Fruit fly (Drosophila melanogaster) whole organism, embryonic: Measurements from ENCODE around the gene path.

Source experiments
- Adf1 ChIP-seq: fragments of 200-800 bp; sonication (Bioruptor generic); IDR thresholded peaks from 2 replicates; pipeline ENCODE4 v1.3.6; 2022; ENCODE audit warnings: missing biosample characterization, missing genetic modification characterization
- Bgb ChIP-seq: fragments of 200-800 bp; sonication (Bioruptor generic); IDR thresholded peaks from 2 replicates; pipeline ENCODE4 v1.3.6; 2022; ENCODE audit warnings: missing biosample characterization, missing genetic modification characterization; ENCODE audit not compliant: partially characterized antibody
- CG10959 ChIP-seq: fragments of 200-800 bp; sonication (Bioruptor generic); IDR thresholded peaks from 2 replicates; pipeline ENCODE4 v1.3.6; 2022; ENCODE audit warnings: missing biosample characterization, missing genetic modification characterization
- CG12219 ChIP-seq: fragments of 200-800 bp; sonication (Bioruptor generic); optimal IDR thresholded peaks from 3 replicates; lab custom pipeline; 2018; ENCODE audit warnings: missing biosample characterization, mild to moderate bottlenecking, missing genetic modification characterization
- CG13287 ChIP-seq: fragments of 200-800 bp; sonication (Bioruptor generic); IDR thresholded peaks from 2 replicates; pipeline ENCODE4 v1.3.6; 2022; ENCODE audit warnings: missing biosample characterization, missing genetic modification characterization; ENCODE audit not compliant: partially characterized antibody
- CG13296 ChIP-seq: fragments of 200-800 bp; sonication (Bioruptor generic); optimal IDR thresholded peaks from 3 replicates; lab custom pipeline; 2018; ENCODE audit warnings: missing biosample characterization, mild to moderate bottlenecking, missing genetic modification characterization
- CG13624 ChIP-seq: fragments of 200-800 bp; sonication (Bioruptor generic); optimal IDR thresholded peaks from 2 replicates; lab custom pipeline; 2016; ENCODE audit warnings: missing biosample characterization, missing genetic modification characterization
- CG13775 ChIP-seq: fragments of 200-800 bp; sonication (Bioruptor generic); optimal IDR thresholded peaks from 3 replicates; lab custom pipeline; 2017; ENCODE audit warnings: missing biosample characterization, mild to moderate bottlenecking, missing genetic modification characterization
- CG14441 ChIP-seq: fragments of 200-800 bp; sonication (Bioruptor generic); IDR thresholded peaks from 2 replicates; pipeline ENCODE4 v1.3.6; 2022; ENCODE audit warnings: missing biosample characterization, missing genetic modification characterization
- CG14965 ChIP-seq: fragments of 200-800 bp; sonication (Bioruptor generic); optimal IDR thresholded peaks from 2 replicates; lab custom pipeline; 2016; ENCODE audit warnings: missing biosample characterization, missing genetic modification characterization, borderline replicate concordance
- CG15601 ChIP-seq: fragments of 200-800 bp; sonication (Bioruptor generic); optimal IDR thresholded peaks from 3 replicates; lab custom pipeline; 2019; ENCODE audit warnings: missing biosample characterization, mild to moderate bottlenecking, missing genetic modification characterization, moderate library complexity
- CG18476 ChIP-seq: fragments of 200-800 bp; sonication (Bioruptor generic); optimal IDR thresholded peaks from 2 replicates; lab custom pipeline; 2016; ENCODE audit warnings: missing biosample characterization, mild to moderate bottlenecking, missing genetic modification characterization
- CG18764 ChIP-seq: fragments of 200-800 bp; sonication (Bioruptor generic); optimal IDR thresholded peaks from 3 replicates; lab custom pipeline; 2016; ENCODE audit warnings: missing biosample characterization, missing genetic modification characterization
- CG2129 ChIP-seq: fragments of 200-800 bp; sonication (Bioruptor generic); IDR thresholded peaks from 2 replicates; pipeline ENCODE4 v1.3.6; 2022; ENCODE audit warnings: missing biosample characterization, missing genetic modification characterization; ENCODE audit not compliant: partially characterized antibody
- CG2889 ChIP-seq: fragments of 200-800 bp; sonication (Bioruptor generic); IDR thresholded peaks from 3 replicates; pipeline ENCODE4 v1.3.6; 2022; ENCODE audit warnings: missing biosample characterization, missing genetic modification characterization
- CG31441 ChIP-seq: fragments of 200-800 bp; sonication (Bioruptor generic); IDR thresholded peaks from 2 replicates; pipeline ENCODE4 v1.3.6; 2022; ENCODE audit warnings: missing biosample characterization, missing genetic modification characterization
- CG6683 ChIP-seq: fragments of 200-800 bp; sonication (Bioruptor generic); optimal IDR thresholded peaks from 2 replicates; lab custom pipeline; 2017; ENCODE audit warnings: missing biosample characterization, mild to moderate bottlenecking, missing genetic modification characterization, missing genetic modification reagents
- CG7786 ChIP-seq: fragments of 200-800 bp; sonication (Bioruptor generic); optimal IDR thresholded peaks from 2 replicates; lab custom pipeline; 2016; ENCODE audit warnings: missing biosample characterization, missing genetic modification characterization
- CG7928 ChIP-seq: fragments of 200-800 bp; sonication (Bioruptor generic); optimal IDR thresholded peaks from 2 replicates; lab custom pipeline; 2017; ENCODE audit warnings: missing biosample characterization, mild to moderate bottlenecking, missing genetic modification characterization
- CG9215 ChIP-seq: fragments of 200-800 bp; sonication (Bioruptor generic); IDR thresholded peaks from 2 replicates; pipeline ENCODE4 v1.3.6; 2022; ENCODE audit warnings: missing biosample characterization, missing genetic modification characterization
- CG9932 ChIP-seq: fragments of 200-800 bp; sonication (Bioruptor generic); IDR thresholded peaks from 2 replicates; pipeline ENCODE4 v1.3.6; 2022; ENCODE audit warnings: missing biosample characterization, missing genetic modification characterization
- CHES-1-like ChIP-seq: fragments of 200-800 bp; sonication (Bioruptor generic); optimal IDR thresholded peaks from 2 replicates; lab custom pipeline; 2016; ENCODE audit warnings: missing biosample characterization, missing genetic modification characterization
- Dek ChIP-seq: fragments of 200-800 bp; sonication (Bioruptor generic); optimal IDR thresholded peaks from 3 replicates; lab custom pipeline; 2019; ENCODE audit warnings: missing biosample characterization, mild to moderate bottlenecking, missing genetic modification characterization, moderate library complexity
- Doc3 ChIP-seq: fragments of 200-800 bp; sonication (Bioruptor generic); IDR thresholded peaks from 3 replicates; pipeline ENCODE4 v1.3.6; 2022; ENCODE audit warnings: missing biosample characterization, missing genetic modification characterization; ENCODE audit not compliant: partially characterized antibody
- Fer2 ChIP-seq: fragments of 200-800 bp; sonication (Bioruptor generic); optimal IDR thresholded peaks from 2 replicates; lab custom pipeline; 2018; ENCODE audit warnings: missing biosample characterization, mild to moderate bottlenecking, missing genetic modification characterization, moderate library complexity
- HHEX ChIP-seq: fragments of 200-800 bp; sonication (Bioruptor generic); optimal IDR thresholded peaks from 3 replicates; lab custom pipeline; 2017; ENCODE audit warnings: missing biosample characterization, mild to moderate bottlenecking, missing genetic modification characterization, missing genetic modification reagents
- HLH54F ChIP-seq: fragments of 200-800 bp; sonication (Bioruptor generic); optimal IDR thresholded peaks from 3 replicates; lab custom pipeline; 2016; ENCODE audit warnings: missing biosample characterization, missing genetic modification characterization
- Hand ChIP-seq: fragments of 200-800 bp; sonication (Bioruptor generic); optimal IDR thresholded peaks from 2 replicates; lab custom pipeline; 2017; ENCODE audit warnings: mild to moderate bottlenecking, missing biosample characterization, missing genetic modification reagents, missing genetic modification characterization
- Hmr ChIP-seq: fragments of 200-800 bp; sonication (Bioruptor generic); optimal IDR thresholded peaks from 3 replicates; lab custom pipeline; 2017; ENCODE audit warnings: mild to moderate bottlenecking, missing biosample characterization, missing genetic modification reagents, missing genetic modification characterization
- Sin3A ChIP-seq: fragments of >200 bp; optimal IDR thresholded peaks from 2 replicates; lab custom pipeline; 2018
- Six4 ChIP-seq: fragments of 200-800 bp; sonication (Bioruptor generic); optimal IDR thresholded peaks from 2 replicates; lab custom pipeline; 2016; ENCODE audit warnings: missing biosample characterization, missing genetic modification characterization
- Stat92E ChIP-seq, 3 experiments: fragments of >200 bp in 2 of 3; fragments of 200-800 bp in 1 of 3; sonication (Bioruptor generic) in 1 of 3; optimal IDR thresholded peaks; 2 replicates each; lab custom pipeline; 2017 to 2019; ENCODE audit warnings: missing biosample characterization in 3 of 3, missing genetic modification characterization in 3 of 3, mild to moderate bottlenecking in 1 of 3, moderate library complexity in 1 of 3
- Usf ChIP-seq: fragments of 200-800 bp; sonication (Bioruptor generic); optimal IDR thresholded peaks from 2 replicates; lab custom pipeline; 2017; ENCODE audit warnings: missing genotype, missing biosample characterization, missing genetic modification characterization
- Xrp1 ChIP-seq: fragments of 200-800 bp; sonication (Bioruptor generic); IDR thresholded peaks from 2 replicates; pipeline ENCODE4 v1.3.6; 2022; ENCODE audit warnings: missing biosample characterization, missing genetic modification characterization
- ara ChIP-seq: fragments of 200-800 bp; sonication (Bioruptor generic); IDR thresholded peaks from 2 replicates; pipeline ENCODE4 v1.3.6; 2022; ENCODE audit warnings: missing biosample characterization, missing genetic modification characterization
- br ChIP-seq: fragments of >200 bp; optimal IDR thresholded peaks from 2 replicates; lab custom pipeline; 2017
- btn ChIP-seq: fragments of 200-800 bp; sonication (Bioruptor generic); optimal IDR thresholded peaks from 2 replicates; lab custom pipeline; 2016; ENCODE audit warnings: missing biosample characterization, missing genetic modification characterization
- cato ChIP-seq: fragments of 200-800 bp; sonication (Bioruptor generic); optimal IDR thresholded peaks from 2 replicates; lab custom pipeline; 2016; ENCODE audit warnings: missing biosample characterization, missing genetic modification characterization, borderline replicate concordance
- dysf ChIP-seq: fragments of 200-800 bp; sonication (Bioruptor generic); IDR thresholded peaks from 3 replicates; pipeline ENCODE4 v1.3.6; 2022; ENCODE audit warnings: missing biosample characterization, missing genetic modification characterization
- esg ChIP-seq: fragments of 200-800 bp; sonication (Bioruptor generic); conservative IDR thresholded peaks from 2 replicates; pipeline ENCODE4 v1.3.6; 2022; ENCODE audit warnings: missing biosample characterization, missing genetic modification characterization
- fd3F ChIP-seq: fragments of 200-800 bp; sonication (Bioruptor generic); optimal IDR thresholded peaks from 2 replicates; lab custom pipeline; 2018; ENCODE audit warnings: missing biosample characterization, mild to moderate bottlenecking, missing genetic modification characterization, moderate library complexity
- fu2 ChIP-seq: fragments of 200-800 bp; sonication (Bioruptor generic); optimal IDR thresholded peaks from 2 replicates; lab custom pipeline; 2016; ENCODE audit warnings: missing biosample characterization, missing genetic modification characterization
- her ChIP-seq: fragments of 200-800 bp; sonication (Bioruptor generic); optimal IDR thresholded peaks from 2 replicates; lab custom pipeline; 2016; ENCODE audit warnings: missing biosample characterization, missing genetic modification characterization
- inv ChIP-seq: fragments of 200-800 bp; sonication (Bioruptor generic); IDR thresholded peaks from 2 replicates; pipeline ENCODE4 v1.3.6; 2022; ENCODE audit warnings: missing biosample characterization, missing genetic modification characterization; ENCODE audit not compliant: partially characterized antibody
- knrl ChIP-seq: fragments of 200-800 bp; sonication (Bioruptor generic); IDR thresholded peaks from 3 replicates; pipeline ENCODE4 v1.3.6; 2022; ENCODE audit warnings: missing biosample characterization, missing genetic modification characterization; ENCODE audit not compliant: partially characterized antibody
- org-1 ChIP-seq: fragments of 200-800 bp; sonication (Bioruptor generic); optimal IDR thresholded peaks from 2 replicates; lab custom pipeline; 2017; ENCODE audit warnings: missing biosample characterization, missing genetic modification characterization
- psq ChIP-seq: fragments of 200-800 bp; sonication (Bioruptor generic); optimal IDR thresholded peaks from 2 replicates; lab custom pipeline; 2017; ENCODE audit warnings: missing biosample characterization, missing genetic modification characterization
- shn ChIP-seq: fragments of 200-800 bp; sonication (Bioruptor generic); optimal IDR thresholded peaks from 3 replicates; lab custom pipeline; 2016; ENCODE audit warnings: missing biosample characterization, missing genetic modification characterization
- zf30C ChIP-seq: fragments of 200-800 bp; sonication (Bioruptor generic); optimal IDR thresholded peaks from 3 replicates; lab custom pipeline; 2018; ENCODE audit warnings: missing biosample characterization, mild to moderate bottlenecking, missing genetic modification characterization
- zfh2 ChIP-seq: fragments of 200-800 bp; sonication (Bioruptor generic); optimal IDR thresholded peaks from 2 replicates; lab custom pipeline; 2016; ENCODE audit warnings: missing biosample characterization, missing genetic modification characterization

path gene

DNA sequence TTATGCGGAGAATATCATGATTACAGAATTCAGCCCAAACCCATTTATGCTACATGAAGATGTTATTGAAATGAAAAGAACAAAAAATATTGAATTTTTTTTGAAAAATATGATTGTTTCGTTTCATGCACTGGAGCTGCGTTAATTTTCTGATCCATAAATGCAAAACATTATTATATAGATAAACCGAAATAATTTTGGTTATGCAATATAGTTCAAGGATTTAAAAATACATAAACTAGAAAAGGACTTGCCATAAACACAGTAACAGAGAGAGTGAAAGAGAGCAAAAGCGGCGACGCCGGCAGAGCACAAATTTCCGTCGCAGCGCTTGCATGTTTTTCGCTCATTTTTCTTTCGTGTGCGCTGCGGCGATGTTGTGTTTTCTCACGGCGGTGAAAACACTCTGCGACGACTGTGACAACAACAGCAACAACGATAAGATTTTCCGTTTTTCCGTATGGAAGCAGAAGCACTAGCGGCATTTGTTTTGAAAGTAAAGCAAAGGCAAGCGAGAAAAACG is 42.8 kb downstream of the path start (continued):
- TF ChIP-seq CG2129 (GFP tag; lab: Robert Waterston, UW) (no peak), psq (GFP tag; lab: Kevin White, UChicago) (peak; percentile 44), Sin3A (no peak), CG7928 (GFP tag; lab: Kevin White, UChicago) (peak; percentile 25), inv (GFP tag; lab: Robert Waterston, UW) (no peak), CG9215 (GFP tag; lab: Robert Waterston, UW) (peak; percentile 52; the same call in 1 of the 2 replicates), CG9932 (GFP tag; lab: Robert Waterston, UW) (peak; percentile 45), Doc3 (GFP tag; lab: Robert Waterston, UW) (no peak; the same call in 2 of the 3 replicates), Dek (tag; lab: Kevin White, UChicago) (peak; percentile 89), org-1 (GFP tag; lab: Kevin White, UChicago) (peak; percentile 89), HHEX (GFP tag; lab: Kevin White, UChicago) (peak; percentile 83), zf30C (GFP tag; lab: Kevin White, UChicago) (no peak), Bgb (peak; percentile 36; the same call in 1 of the 2 replicates), Hmr (GFP tag; lab: Kevin White, UChicago) (peak; percentile 92), btn (GFP tag; lab: Kevin White, UChicago) (peak; percentile 39), CG6683 (GFP tag; lab: Kevin White, UChicago) (peak; percentile 84), CHES-1-like (GFP tag; lab: Kevin White, UChicago) (peak; percentile 69), CG13624 (GFP tag; lab: Kevin White, UChicago) (peak; percentile 63), CG13775 (GFP tag; lab: Kevin White, UChicago) (peak; percentile 90), CG13287 (peak; percentile 16; the same call in 1 of the 2 replicates), br (lab: Kevin White, UChicago) (no peak), CG12219 (peak; percentile 89), knrl (GFP tag; lab: Robert Waterston, UW) (no peak), CG18476 (GFP tag; lab: Kevin White, UChicago) (peak; percentile 91), fu2 (GFP tag; lab: Kevin White, UChicago) (peak; percentile 18), CG31441 (GFP tag; lab: Robert Waterston, UW) (peak; percentile 92), Fer2 (tag; lab: Kevin White, UChicago) (peak; percentile 78), cato (GFP tag; lab: Kevin White, UChicago) (peak; percentile 70), CG15601 (tag; lab: Kevin White, UChicago) (peak; percentile 89), her (GFP tag; lab: Kevin White, UChicago) (peak; percentile 74), Stat92E (GFP tag; optimal IDR thresholded peaks at IDR 0.05; lab: Kevin White, UChicago) (peak in 1 of 3 experiments; percentile 95), CG13296 (GFP tag; lab: Kevin White, UChicago) (peak; percentile 93), Adf1 (GFP tag; lab: Robert Waterston, UW) (peak; percentile 83), Usf (GFP tag; lab: Kevin White, UChicago) (peak; percentile 47), CG18764 (peak; percentile 79)

DNA sequence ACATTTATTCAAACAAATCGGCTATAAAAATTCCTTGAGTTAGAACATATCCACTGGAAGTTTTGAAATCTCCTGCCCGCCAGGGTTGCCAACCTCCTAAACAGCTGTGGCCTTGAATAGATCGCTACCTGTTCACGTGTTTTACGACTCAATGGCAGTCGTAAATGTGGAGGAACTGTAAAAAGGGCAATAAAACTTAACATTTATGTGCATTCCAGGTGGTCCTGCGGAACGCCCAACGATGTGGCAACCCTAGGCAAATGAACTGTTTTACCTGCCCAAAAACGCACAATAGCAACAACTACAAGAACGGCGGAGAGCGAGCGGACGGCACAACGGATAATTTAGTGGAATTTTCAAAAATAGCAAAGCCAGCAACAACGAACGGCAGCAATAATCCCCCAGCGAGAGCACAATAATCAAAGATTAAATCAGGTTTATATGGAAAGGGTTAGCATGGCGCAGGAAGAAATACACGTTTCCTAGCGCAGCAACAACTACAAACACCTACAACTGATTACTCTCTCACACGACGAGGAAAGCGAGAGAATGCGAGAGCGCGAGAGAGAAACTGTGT is 43.4 kb downstream of the path start:
- TF ChIP-seq CG14965 (GFP tag; lab: Kevin White, UChicago) = no peak
- peak; percentile 57; the same call in 1 of the 2 replicates for TF ChIP-seq Xrp1 (GFP tag; lab: Robert Waterston, UW)
- 0 out of 2 replicates have a peak, but pooled peaks have one; percentile 28 for TF ChIP-seq esg
- peak; percentile 66; the same call in 1 of the 2 replicates for TF ChIP-seq ara (GFP tag; lab: Robert Waterston, UW)
- no peak for TF ChIP-seq Hand (GFP tag; lab: Kevin White, UChicago)
- TF ChIP-seq CG2889 = peak; percentile 45; the same call in 1 of the 3 replicates
- TF ChIP-seq zfh2 (GFP tag; lab: Kevin White, UChicago) = peak; percentile 19
- TF ChIP-seq CG14441 (GFP tag; lab: Robert Waterston, UW) = peak; percentile 48; the same call in 1 of the 2 replicates
- no peak for TF ChIP-seq HLH54F
- TF ChIP-seq shn (GFP tag; lab: Kevin White, UChicago) = peak; percentile 52
- no peak for TF ChIP-seq fd3F (GFP tag; lab: Kevin White, UChicago)
- no peak for TF ChIP-seq Six4 (GFP tag; lab: Kevin White, UChicago)
- peak; percentile 18; the same call in 1 of the 2 replicates for TF ChIP-seq CG10959 (GFP tag; lab: Robert Waterston, UW)
- TF ChIP-seq CG7786 (GFP tag; lab: Kevin White, UChicago) = peak; percentile 27
- TF ChIP-seq dysf = peak; percentile 44; the same call in 1 of the 3 replicates
